Worm (Caenorhabditis elegans): ENCODE results near the gene F10A3.17.

DNA sequence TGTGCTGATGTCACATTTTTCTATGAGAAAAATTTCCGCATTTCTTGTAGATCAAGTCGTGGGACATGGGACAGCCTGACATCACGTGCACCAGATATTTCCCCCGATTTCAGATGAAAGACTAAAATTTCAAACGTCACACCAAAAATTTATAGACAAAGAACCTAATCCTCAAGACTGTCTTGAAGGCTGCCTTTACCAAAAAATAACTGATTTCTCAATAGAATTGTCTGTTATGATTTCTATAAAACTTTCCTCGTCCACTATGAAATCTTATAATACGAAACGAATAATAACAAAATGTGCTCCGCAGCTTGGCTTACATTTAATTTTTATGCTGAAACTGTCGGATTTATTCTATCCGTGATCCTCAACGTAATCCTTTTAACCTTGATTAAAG is 20.9 kb upstream of the F10A3.17 start, which contains the start of gene str-106:
- TF ChIP-seq ceh-9 (tag; optimal IDR thresholded peaks at IDR 0.05) (no peak), fax-1 (tag; optimal IDR thresholded peaks at IDR 0.05) (no peak), ets-4 (tag; optimal IDR thresholded peaks at IDR 0.05) (no peak), ref-2 (tag; optimal IDR thresholded peaks at IDR 0.05) (no peak), sox-2 (GFP tag; IDR thresholded peaks at IDR 0.05) (no peak), unc-55 (GFP tag; optimal IDR thresholded peaks at IDR 0.05) (no peak), nhr-11 (tag; optimal IDR thresholded peaks at IDR 0.05) (no peak), unc-86 (tag; optimal IDR thresholded peaks at IDR 0.05) (no peak), pqm-1 (tag; optimal IDR thresholded peaks at IDR 0.05) (no peak), pha-4 (tag; optimal IDR thresholded peaks at IDR 0.05) (no peak), hlh-30 (tag; optimal IDR thresholded peaks at IDR 0.05; ENCODE audit: insufficient read depth) (no peak), npax-4 (tag; optimal IDR thresholded peaks at IDR 0.05) (no peak)

Data from whole organism, late embryonic.